Fruit fly (Drosophila melanogaster) whole organism, embryonic: ENCODE measurements around the gene Chd1.

ENCODE experiments used
- B-H2 ChIP-seq: fragments of 200-800 bp; sonication (Bioruptor generic); optimal IDR thresholded peaks from 2 replicates; lab custom pipeline; 2018; ENCODE audit warnings: missing biosample characterization, mild to moderate bottlenecking, missing genetic modification characterization
- CG13287 ChIP-seq: fragments of 200-800 bp; sonication (Bioruptor generic); IDR thresholded peaks from 2 replicates; pipeline ENCODE4 v1.3.6; 2022; ENCODE audit warnings: missing biosample characterization, missing genetic modification characterization; ENCODE audit not compliant: partially characterized antibody
- CG13894 ChIP-seq: fragments of 200-800 bp; sonication (Bioruptor generic); optimal IDR thresholded peaks from 3 replicates; lab custom pipeline; 2018; ENCODE audit warnings: missing biosample characterization, mild to moderate bottlenecking, missing genetic modification characterization, moderate library complexity
- CG14710 ChIP-seq: fragments of 200-800 bp; sonication (Bioruptor generic); optimal IDR thresholded peaks from 3 replicates; lab custom pipeline; 2019; ENCODE audit warnings: missing biosample characterization, mild to moderate bottlenecking, missing genetic modification characterization, moderate library complexity
- CG1603 ChIP-seq: fragments of 200-800 bp; sonication (Bioruptor generic); optimal IDR thresholded peaks from 2 replicates; lab custom pipeline; 2019; ENCODE audit warnings: missing biosample characterization, mild to moderate bottlenecking, missing genetic modification characterization, moderate library complexity
- CG16863 ChIP-seq: fragments of 200-800 bp; sonication (Bioruptor generic); optimal IDR thresholded peaks from 3 replicates; lab custom pipeline; 2016; ENCODE audit warnings: missing biosample characterization, missing genetic modification characterization
- CG18262 ChIP-seq: fragments of 200-800 bp; optimal IDR thresholded peaks from 3 replicates; lab custom pipeline; 2019; ENCODE audit warnings: missing biosample characterization, mild to moderate bottlenecking, missing genetic modification characterization, moderate library complexity
- CG18599 ChIP-seq: fragments of 200-800 bp; sonication (Bioruptor generic); optimal IDR thresholded peaks from 3 replicates; lab custom pipeline; 2017; ENCODE audit warnings: missing biosample characterization, missing genetic modification characterization, mild to moderate bottlenecking, moderate library complexity, missing genetic modification reagents
- CG2202 ChIP-seq: fragments of 200-800 bp; sonication (Bioruptor generic); optimal IDR thresholded peaks from 2 replicates; lab custom pipeline; 2018; ENCODE audit warnings: missing biosample characterization, mild to moderate bottlenecking, missing genetic modification characterization
- CG34224 ChIP-seq: fragments of 200-800 bp; sonication (Bioruptor generic); IDR thresholded peaks from 3 replicates; pipeline ENCODE4 v1.3.6; 2022; ENCODE audit warnings: missing biosample characterization, missing genetic modification characterization; ENCODE audit not compliant: partially characterized antibody
- CG4854 ChIP-seq: fragments of 200-800 bp; sonication (Bioruptor generic); optimal IDR thresholded peaks from 2 replicates; lab custom pipeline; 2016; ENCODE audit warnings: missing biosample characterization, missing genetic modification characterization, inconsistent platforms
- CG6175 ChIP-seq: fragments of 200-800 bp; sonication (Bioruptor generic); IDR thresholded peaks from 3 replicates; pipeline ENCODE4 v1.3.6; 2022; ENCODE audit warnings: missing biosample characterization, missing genetic modification characterization
- CG7271 ChIP-seq: fragments of 200-800 bp; sonication (Bioruptor generic); optimal IDR thresholded peaks from 2 replicates; lab custom pipeline; 2018; ENCODE audit warnings: missing biosample characterization, mild to moderate bottlenecking, missing genetic modification characterization, moderate library complexity
- CG7928 ChIP-seq: fragments of 200-800 bp; sonication (Bioruptor generic); optimal IDR thresholded peaks from 2 replicates; lab custom pipeline; 2017; ENCODE audit warnings: missing biosample characterization, mild to moderate bottlenecking, missing genetic modification characterization
- CrebB ChIP-seq: fragments of 200-800 bp; sonication (Bioruptor generic); optimal IDR thresholded peaks from 3 replicates; lab custom pipeline; 2018; ENCODE audit warnings: missing biosample characterization, mild to moderate bottlenecking, missing genetic modification characterization
- Dad ChIP-seq: fragments of 200-800 bp; sonication (Bioruptor generic); optimal IDR thresholded peaks from 3 replicates; lab custom pipeline; 2016; ENCODE audit warnings: missing biosample characterization, missing genetic modification characterization
- Dip3 ChIP-seq: fragments of 200-800 bp; sonication (Bioruptor generic); optimal IDR thresholded peaks from 3 replicates; lab custom pipeline; 2016; ENCODE audit warnings: missing biosample characterization, missing genetic modification characterization
- ERR ChIP-seq: fragments of 200-800 bp; sonication (Bioruptor generic); optimal IDR thresholded peaks from 2 replicates; lab custom pipeline; 2016; ENCODE audit warnings: missing biosample characterization, missing genetic modification characterization
- Gsc ChIP-seq: fragments of 200-800 bp; sonication (Bioruptor generic); IDR thresholded peaks from 2 replicates; pipeline ENCODE4 v1.3.6; 2022; ENCODE audit warnings: missing biosample characterization, missing genetic modification characterization
- H2.0 ChIP-seq: fragments of 200-800 bp; sonication (Bioruptor generic); IDR thresholded peaks from 2 replicates; pipeline ENCODE4 v1.3.6; 2022; ENCODE audit warnings: missing biosample characterization, missing genetic modification characterization
- Hand ChIP-seq: fragments of 200-800 bp; sonication (Bioruptor generic); optimal IDR thresholded peaks from 2 replicates; lab custom pipeline; 2017; ENCODE audit warnings: mild to moderate bottlenecking, missing biosample characterization, missing genetic modification reagents, missing genetic modification characterization
- Hr39 ChIP-seq: fragments of >200 bp; optimal IDR thresholded peaks from 2 replicates; lab custom pipeline; 2017
- Mad ChIP-seq: fragments of 200-800 bp; sonication (Bioruptor generic); optimal IDR thresholded peaks from 2 replicates; lab custom pipeline; 2016; ENCODE audit warnings: missing biosample characterization, missing genetic modification characterization
- Mes4 ChIP-seq: fragments of 200-800 bp; sonication (Bioruptor generic); optimal IDR thresholded peaks from 2 replicates; lab custom pipeline; 2016; ENCODE audit warnings: missing biosample characterization, missing genetic modification characterization
- Oli ChIP-seq: fragments of 200-800 bp; sonication (Bioruptor generic); optimal IDR thresholded peaks from 2 replicates; lab custom pipeline; 2018; ENCODE audit warnings: missing biosample characterization, mild to moderate bottlenecking, missing genetic modification characterization, moderate library complexity
- Usf ChIP-seq: fragments of 200-800 bp; sonication (Bioruptor generic); optimal IDR thresholded peaks from 2 replicates; lab custom pipeline; 2017; ENCODE audit warnings: missing genotype, missing biosample characterization, missing genetic modification characterization
- Vsx1 ChIP-seq: fragments of 200-800 bp; sonication (Bioruptor generic); optimal IDR thresholded peaks from 2 replicates; lab custom pipeline; 2017; ENCODE audit warnings: missing biosample characterization, mild to moderate bottlenecking, missing genetic modification characterization, missing genetic modification reagents
- bowl ChIP-seq: fragments of 200-800 bp; sonication (Bioruptor generic); IDR thresholded peaks from 2 replicates; pipeline ENCODE4 v1.3.6; 2022; ENCODE audit warnings: missing biosample characterization, missing genetic modification characterization
- chinmo ChIP-seq: fragments of 200-800 bp; sonication (Bioruptor generic); IDR thresholded peaks from 4 replicates; pipeline ENCODE4 v1.3.6; 2022; ENCODE audit warnings: missing biosample characterization, missing genetic modification characterization; ENCODE audit not compliant: partially characterized antibody
- ci ChIP-seq: fragments of 200-800 bp; sonication (Bioruptor generic); IDR thresholded peaks from 3 replicates; pipeline ENCODE4 v1.3.6; 2022; ENCODE audit warnings: missing biosample characterization, missing genetic modification characterization
- corto ChIP-seq: fragments of 200-800 bp; sonication (Bioruptor generic); optimal IDR thresholded peaks from 2 replicates; lab custom pipeline; 2016; ENCODE audit warnings: missing biosample characterization, mild to moderate bottlenecking, missing genetic modification characterization, moderate library complexity
- dm ChIP-seq: fragments of 200-800 bp; sonication (Bioruptor generic); optimal IDR thresholded peaks from 3 replicates; lab custom pipeline; 2016; ENCODE audit warnings: missing biosample characterization, missing genetic modification characterization
- emc ChIP-seq: fragments of 200-800 bp; sonication (Bioruptor generic); optimal IDR thresholded peaks from 2 replicates; lab custom pipeline; 2016; ENCODE audit warnings: missing biosample characterization, missing genetic modification characterization
- ems ChIP-seq: fragments of 200-800 bp; sonication (Bioruptor generic); optimal IDR thresholded peaks from 3 replicates; lab custom pipeline; 2016; ENCODE audit warnings: missing biosample characterization, missing genetic modification characterization
- eve ChIP-seq, 2 experiments: fragments of >200 bp; optimal IDR thresholded peaks; 2 replicates each; lab custom pipeline; 2017; ENCODE audit warnings: missing biosample characterization in 2 of 2, missing genetic modification characterization in 2 of 2
- gcm2 ChIP-seq: fragments of 200-800 bp; sonication (Bioruptor generic); optimal IDR thresholded peaks from 2 replicates; lab custom pipeline; 2016; ENCODE audit warnings: missing biosample characterization, missing genetic modification characterization
- gt ChIP-seq: fragments of 200-800 bp; sonication (Bioruptor generic); IDR thresholded peaks from 2 replicates; pipeline ENCODE4 v1.3.6; 2022; ENCODE audit warnings: missing biosample characterization, missing genetic modification characterization
- ham ChIP-seq: fragments of 200-800 bp; sonication (Bioruptor generic); IDR thresholded peaks from 2 replicates; pipeline ENCODE4 v1.3.6; 2022; ENCODE audit warnings: missing biosample characterization, missing genetic modification characterization
- jumu ChIP-seq: fragments of 200-800 bp; sonication (Bioruptor generic); optimal IDR thresholded peaks from 3 replicates; lab custom pipeline; 2016; ENCODE audit warnings: missing biosample characterization, missing genetic modification characterization
- lilli ChIP-seq: fragments of 200-800 bp; sonication (Bioruptor generic); optimal IDR thresholded peaks from 3 replicates; lab custom pipeline; 2016; ENCODE audit warnings: missing biosample characterization, missing genetic modification characterization
- org-1 ChIP-seq: fragments of 200-800 bp; sonication (Bioruptor generic); optimal IDR thresholded peaks from 2 replicates; lab custom pipeline; 2017; ENCODE audit warnings: missing biosample characterization, missing genetic modification characterization
- pfk ChIP-seq: fragments of 200-800 bp; sonication (Bioruptor generic); optimal IDR thresholded peaks from 2 replicates; lab custom pipeline; 2018; ENCODE audit warnings: missing biosample characterization, mild to moderate bottlenecking, missing genetic modification characterization, moderate library complexity
- rib ChIP-seq: fragments of 200-800 bp; sonication (Bioruptor generic); IDR thresholded peaks from 2 replicates; pipeline ENCODE4 v1.3.6; 2022; ENCODE audit warnings: missing biosample characterization, missing genetic modification characterization
- sob ChIP-seq: fragments of 200-800 bp; sonication (Bioruptor generic); IDR thresholded peaks from 2 replicates; pipeline ENCODE4 v1.3.6; 2022; ENCODE audit warnings: missing biosample characterization, missing genetic modification characterization
- tll ChIP-seq, 2 experiments: fragments of 200-800 bp in 1 of 2; fragments of >200 bp in 1 of 2; sonication (Bioruptor generic) in 1 of 2; optimal IDR thresholded peaks; 2 replicates each; lab custom pipeline; 2017 to 2019; ENCODE audit warnings: missing biosample characterization in 2 of 2, missing genetic modification characterization in 2 of 2, mild to moderate bottlenecking in 1 of 2, moderate library complexity in 1 of 2
- toy ChIP-seq: fragments of 200-800 bp; sonication (Bioruptor generic); IDR thresholded peaks from 2 replicates; pipeline ENCODE4 v1.3.6; 2022; ENCODE audit warnings: missing biosample characterization, missing genetic modification characterization
- unc-4 ChIP-seq: fragments of 200-800 bp; sonication (Bioruptor generic); IDR thresholded peaks from 2 replicates; pipeline ENCODE4 v1.3.6; 2022; ENCODE audit warnings: missing biosample characterization, missing genetic modification characterization; ENCODE audit not compliant: partially characterized antibody
- vnd ChIP-seq: fragments of 200-800 bp; sonication (Bioruptor generic); IDR thresholded peaks from 3 replicates; pipeline ENCODE4 v1.3.6; 2022; ENCODE audit warnings: missing biosample characterization, missing genetic modification characterization; ENCODE audit not compliant: partially characterized antibody
- wdn ChIP-seq: fragments of 200-800 bp; sonication (Bioruptor generic); IDR thresholded peaks from 2 replicates; pipeline ENCODE4 v1.3.6; 2022; ENCODE audit warnings: missing biosample characterization, missing genetic modification characterization
- zfh1 ChIP-seq: fragments of 200-800 bp; sonication (Bioruptor generic); IDR thresholded peaks from 3 replicates; pipeline ENCODE4 v1.3.6; 2022; ENCODE audit warnings: missing biosample characterization, missing genetic modification characterization

Chd1 gene

DNA sequence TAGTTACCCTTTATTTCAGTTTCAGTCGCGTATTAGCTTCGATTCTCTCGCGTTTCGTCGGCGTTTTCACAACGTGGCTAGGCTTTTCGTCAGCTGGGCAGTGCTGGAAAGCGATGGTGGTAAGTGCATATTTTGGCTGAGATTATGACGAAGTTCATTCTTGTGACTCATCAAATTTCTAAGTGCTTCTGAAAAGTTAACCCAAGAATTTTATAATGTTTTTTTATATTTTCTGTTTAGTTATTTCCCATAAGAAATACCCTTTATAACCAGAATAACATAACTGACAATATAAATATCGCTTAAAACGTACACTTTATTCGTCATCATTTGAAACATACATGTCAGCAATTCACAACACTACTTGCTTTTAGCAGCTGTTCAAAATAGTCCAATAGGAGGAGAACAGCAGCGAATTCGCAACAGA, 49.6 kb upstream of the Chd1 start, which contains the start of the genes CG17260 and SerRS (continued):
- TF ChIP-seq ham (GFP tag; lab: Robert Waterston, UW) (peak; percentile 77), CG18262 (tag; lab: Kevin White, UChicago) (peak; percentile 91), CG13287 (GFP tag; lab: Robert Waterston, UW) (peak; percentile 64), ERR (GFP tag; lab: Kevin White, UChicago) (peak; percentile 84), CrebB (tag; lab: Kevin White, UChicago) (peak; percentile 72), CG4854 (GFP tag; lab: Kevin White, UChicago) (peak; percentile 87), CG14710 (tag; lab: Kevin White, UChicago) (peak; percentile 91), CG13894 (tag; lab: Kevin White, UChicago) (peak; percentile 82), lilli (GFP tag; lab: Kevin White, UChicago) (peak; percentile 97), toy (GFP tag; lab: Robert Waterston, UW) (peak; percentile 68; the same call in 1 of the 2 replicates), Dip3 (GFP tag; lab: Kevin White, UChicago) (peak; percentile 97), chinmo (GFP tag; lab: Robert Waterston, UW) (0 out of 4 replicates have a peak, but pooled peaks have one; percentile 26), org-1 (GFP tag; lab: Kevin White, UChicago) (peak; percentile 84), CG18599 (GFP tag; lab: Kevin White, UChicago) (peak; percentile 93), pfk (peak; percentile 29), gt (GFP tag; lab: Robert Waterston, UW) (peak; percentile 75; the same call in 1 of the 2 replicates), emc (peak; percentile 80), Vsx1 (GFP tag; lab: Kevin White, UChicago) (no peak), Mad (peak; percentile 93), Usf (GFP tag; lab: Kevin White, UChicago) (peak; percentile 64), Oli (tag; lab: Kevin White, UChicago) (peak; percentile 90), tll (GFP tag; optimal IDR thresholded peaks at IDR 0.05; lab: Kevin White, UChicago) (peak; percentile 34 to 49), CG6175 (GFP tag; lab: Robert Waterston, UW) (peak; percentile 82), sob (peak; percentile 97), gcm2 (GFP tag; lab: Kevin White, UChicago) (peak; percentile 53), CG16863 (GFP tag; lab: Kevin White, UChicago) (peak; percentile 88), CG2202 (tag; lab: Kevin White, UChicago) (peak; percentile 81), vnd (GFP tag; lab: Robert Waterston, UW) (peak; percentile 46; the same call in 1 of the 3 replicates), rib (GFP tag; lab: Robert Waterston, UW) (peak; percentile 88), CG7271 (tag; lab: Kevin White, UChicago) (peak; percentile 75), CG34224 (0 out of 3 replicates have a peak, but pooled peaks have one; percentile 36), Hr39 (lab: Kevin White, UChicago) (no peak), B-H2 (GFP tag; lab: Kevin White, UChicago) (peak; percentile 85), ci (GFP tag; lab: Robert Waterston, UW) (peak; percentile 77; the same call in 1 of the 3 replicates), zfh1 (GFP tag; lab: Robert Waterston, UW) (peak; percentile 91), Hand (GFP tag; lab: Kevin White, UChicago) (peak; percentile 26), Dad (peak; percentile 88), ems (peak; percentile 84), jumu (GFP tag; lab: Kevin White, UChicago) (peak; percentile 95), H2.0 (GFP tag; lab: Robert Waterston, UW) (peak; percentile 86), wdn (GFP tag; lab: Robert Waterston, UW) (peak; percentile 88), unc-4 (GFP tag; lab: Robert Waterston, UW) (peak; percentile 56), CG7928 (GFP tag; lab: Kevin White, UChicago) (peak; percentile 66), dm (GFP tag; lab: Kevin White, UChicago) (peak; percentile 94), Gsc (GFP tag; lab: Robert Waterston, UW) (peak; percentile 86), bowl (GFP tag; lab: Robert Waterston, UW) (peak; percentile 26; the same call in 1 of the 2 replicates), corto (no peak), Mes4 (GFP tag; lab: Kevin White, UChicago) (peak; percentile 75), eve (GFP tag; optimal IDR thresholded peaks at IDR 0.05; lab: Kevin White, UChicago) (no peak), CG1603 (peak; percentile 81)
